Fruit fly (Drosophila melanogaster) whole organism, embryonic: ENCODE measurements around the gene Sk1.
A peak's percentile ranks its signal among the peaks of the same experiment; 100 is the strongest.

ENCODE experiments used
- Adf1 ChIP-seq: fragments of 200-800 bp; sonication (Bioruptor generic); IDR thresholded peaks from 2 replicates; pipeline ENCODE4 v1.3.6; 2022; ENCODE audit warnings: missing biosample characterization, missing genetic modification characterization
- Atf-2 ChIP-seq: fragments of 200-800 bp; sonication (Bioruptor generic); optimal IDR thresholded peaks from 2 replicates; lab custom pipeline; 2016; ENCODE audit warnings: missing biosample characterization, missing genetic modification characterization
- Atf3 ChIP-seq: fragments of 200-800 bp; sonication (Bioruptor generic); optimal IDR thresholded peaks from 3 replicates; lab custom pipeline; 2016; ENCODE audit warnings: missing biosample characterization, missing genetic modification characterization
- BEAF-32 ChIP-seq: fragments of 200-800 bp; sonication (Bioruptor generic); optimal IDR thresholded peaks from 3 replicates; lab custom pipeline; 2017; ENCODE audit warnings: missing biosample characterization, missing genetic modification characterization, mild to moderate bottlenecking, moderate library complexity, missing genetic modification reagents
- CG10147 ChIP-seq: fragments of 200-800 bp; sonication (Bioruptor generic); optimal IDR thresholded peaks from 2 replicates; lab custom pipeline; 2019; ENCODE audit warnings: missing biosample characterization, mild to moderate bottlenecking, missing genetic modification characterization, moderate library complexity
- CG1024 ChIP-seq: fragments of 200-800 bp; sonication (Bioruptor generic); IDR thresholded peaks from 2 replicates; pipeline ENCODE4 v1.3.6; 2022; ENCODE audit warnings: missing biosample characterization, missing genetic modification characterization
- CG10565 ChIP-seq: fragments of 200-800 bp; sonication (Bioruptor generic); optimal IDR thresholded peaks from 3 replicates; lab custom pipeline; 2016; ENCODE audit warnings: missing biosample characterization, mild to moderate bottlenecking, missing genetic modification characterization
- CG11695 ChIP-seq: fragments of 200-800 bp; sonication (Bioruptor generic); IDR thresholded peaks from 3 replicates; pipeline ENCODE4 v1.3.6; 2022; ENCODE audit warnings: missing biosample characterization, missing genetic modification characterization
- CG14014 ChIP-seq: fragments of 200-800 bp; sonication (Bioruptor generic); IDR thresholded peaks from 2 replicates; pipeline ENCODE4 v1.3.6; 2022; ENCODE audit warnings: missing biosample characterization, missing genetic modification characterization
- CG1602 ChIP-seq: fragments of 200-800 bp; sonication (Bioruptor generic); optimal IDR thresholded peaks from 3 replicates; lab custom pipeline; 2016; ENCODE audit warnings: missing biosample characterization, missing genetic modification characterization
- CG18764 ChIP-seq: fragments of 200-800 bp; sonication (Bioruptor generic); optimal IDR thresholded peaks from 3 replicates; lab custom pipeline; 2016; ENCODE audit warnings: missing biosample characterization, missing genetic modification characterization
- CG32532 ChIP-seq: fragments of 200-800 bp; sonication (Bioruptor generic); IDR thresholded peaks from 2 replicates; pipeline ENCODE4 v1.3.6; 2022; ENCODE audit warnings: missing biosample characterization, missing genetic modification characterization
- CG33213 ChIP-seq: fragments of 200-800 bp; sonication (Bioruptor generic); optimal IDR thresholded peaks from 3 replicates; lab custom pipeline; 2016; ENCODE audit warnings: missing biosample characterization, missing genetic modification characterization
- CG3407 ChIP-seq: fragments of 200-800 bp; sonication (Bioruptor generic); optimal IDR thresholded peaks from 2 replicates; lab custom pipeline; 2018; ENCODE audit warnings: missing biosample characterization, mild to moderate bottlenecking, missing genetic modification characterization
- CG6175 ChIP-seq: fragments of 200-800 bp; sonication (Bioruptor generic); IDR thresholded peaks from 3 replicates; pipeline ENCODE4 v1.3.6; 2022; ENCODE audit warnings: missing biosample characterization, missing genetic modification characterization
- CG6683 ChIP-seq: fragments of 200-800 bp; sonication (Bioruptor generic); optimal IDR thresholded peaks from 2 replicates; lab custom pipeline; 2017; ENCODE audit warnings: missing biosample characterization, mild to moderate bottlenecking, missing genetic modification characterization, missing genetic modification reagents
- CG6854 ChIP-seq: fragments of 200-800 bp; sonication (Bioruptor generic); optimal IDR thresholded peaks from 3 replicates; lab custom pipeline; 2017; ENCODE audit warnings: missing biosample characterization, mild to moderate bottlenecking, missing genetic modification characterization
- CG7357 ChIP-seq: fragments of 200-800 bp; sonication (Bioruptor generic); IDR thresholded peaks from 3 replicates; pipeline ENCODE4 v1.3.6; 2022; ENCODE audit warnings: missing biosample characterization, missing genetic modification characterization
- CG9817 ChIP-seq: fragments of 200-800 bp; sonication (Bioruptor generic); optimal IDR thresholded peaks from 2 replicates; lab custom pipeline; 2018; ENCODE audit warnings: missing biosample characterization, mild to moderate bottlenecking, missing genetic modification characterization, moderate library complexity
- CHES-1-like ChIP-seq: fragments of 200-800 bp; sonication (Bioruptor generic); optimal IDR thresholded peaks from 2 replicates; lab custom pipeline; 2016; ENCODE audit warnings: missing biosample characterization, missing genetic modification characterization
- Doc3 ChIP-seq: fragments of 200-800 bp; sonication (Bioruptor generic); IDR thresholded peaks from 3 replicates; pipeline ENCODE4 v1.3.6; 2022; ENCODE audit warnings: missing biosample characterization, missing genetic modification characterization; ENCODE audit not compliant: partially characterized antibody
- Eip74EF ChIP-seq, 2 experiments: fragments of 200-800 bp in 1 of 2; fragments of >200 bp in 1 of 2; sonication (Bioruptor generic) in 1 of 2; optimal IDR thresholded peaks; 2 replicates each; lab custom pipeline; 2017 to 2019; ENCODE audit warnings: missing biosample characterization in 2 of 2, missing genetic modification characterization in 2 of 2, mild to moderate bottlenecking in 1 of 2, moderate library complexity in 1 of 2
- Hr39 ChIP-seq: fragments of >200 bp; optimal IDR thresholded peaks from 2 replicates; lab custom pipeline; 2017
- Poxn ChIP-seq: fragments of 200-800 bp; sonication (Bioruptor generic); IDR thresholded peaks from 2 replicates; pipeline ENCODE4 v1.3.6; 2022; ENCODE audit warnings: missing biosample characterization, missing genetic modification characterization
- Rx ChIP-seq: fragments of 200-800 bp; sonication (Bioruptor generic); IDR thresholded peaks from 2 replicates; pipeline ENCODE4 v1.3.6; 2022; ENCODE audit warnings: missing biosample characterization, missing genetic modification characterization
- Scr ChIP-seq: fragments of 200-800 bp; sonication (Bioruptor generic); IDR thresholded peaks from 2 replicates; pipeline ENCODE4 v1.3.6; 2022; ENCODE audit warnings: missing biosample characterization, missing genetic modification characterization; ENCODE audit not compliant: partially characterized antibody
- Six4 ChIP-seq: fragments of 200-800 bp; sonication (Bioruptor generic); optimal IDR thresholded peaks from 2 replicates; lab custom pipeline; 2016; ENCODE audit warnings: missing biosample characterization, missing genetic modification characterization
- Tbp ChIP-seq: fragments of >200 bp; optimal IDR thresholded peaks from 2 replicates; lab custom pipeline; 2018; ENCODE audit warnings: missing biosample characterization, missing genetic modification characterization
- ato ChIP-seq: fragments of 200-800 bp; sonication (Bioruptor generic); IDR thresholded peaks from 2 replicates; pipeline ENCODE4 v1.3.6; 2022; ENCODE audit warnings: missing biosample characterization, missing genetic modification characterization; ENCODE audit not compliant: partially characterized antibody
- cg ChIP-seq: fragments of 200-800 bp; sonication (Bioruptor generic); optimal IDR thresholded peaks from 3 replicates; lab custom pipeline; 2019; ENCODE audit warnings: missing biosample characterization, mild to moderate bottlenecking, missing genetic modification characterization, moderate library complexity
- chn ChIP-seq: fragments of 200-800 bp; sonication (Bioruptor generic); optimal IDR thresholded peaks from 2 replicates; lab custom pipeline; 2016; ENCODE audit warnings: missing biosample characterization, missing genetic modification characterization
- dimm ChIP-seq: fragments of 200-800 bp; sonication (Bioruptor generic); IDR thresholded peaks from 2 replicates; pipeline ENCODE4 v1.3.6; 2022; ENCODE audit warnings: missing biosample characterization, missing genetic modification characterization
- esg ChIP-seq: fragments of 200-800 bp; sonication (Bioruptor generic); conservative IDR thresholded peaks from 2 replicates; pipeline ENCODE4 v1.3.6; 2022; ENCODE audit warnings: missing biosample characterization, missing genetic modification characterization
- fd102C ChIP-seq: fragments of 200-800 bp; sonication (Bioruptor generic); optimal IDR thresholded peaks from 2 replicates; lab custom pipeline; 2018; ENCODE audit warnings: missing biosample characterization, mild to moderate bottlenecking, missing genetic modification characterization, moderate library complexity
- gem ChIP-seq: fragments of 200-800 bp; sonication (Bioruptor generic); optimal IDR thresholded peaks from 2 replicates; lab custom pipeline; 2019; ENCODE audit warnings: missing biosample characterization, mild to moderate bottlenecking, missing genetic modification characterization, moderate library complexity
- hkb ChIP-seq, 2 experiments: fragments of 200-800 bp in 1 of 2; fragments of >200 bp in 1 of 2; sonication (Bioruptor generic) in 1 of 2; IDR thresholded peaks in 1 of 2; optimal IDR thresholded peaks in 1 of 2; 2 replicates each; pipeline versions ENCODE4 v1.3.6 to Lab custom; 2017 to 2022; ENCODE audit warnings: missing biosample characterization in 1 of 2, missing genetic modification characterization in 1 of 2
- hth ChIP-seq: fragments of >200 bp; optimal IDR thresholded peaks from 2 replicates; lab custom pipeline; 2017; ENCODE audit warnings: inconsistent platforms
- inv ChIP-seq: fragments of 200-800 bp; sonication (Bioruptor generic); IDR thresholded peaks from 2 replicates; pipeline ENCODE4 v1.3.6; 2022; ENCODE audit warnings: missing biosample characterization, missing genetic modification characterization; ENCODE audit not compliant: partially characterized antibody
- lbe ChIP-seq: fragments of 200-800 bp; sonication (Bioruptor generic); optimal IDR thresholded peaks from 2 replicates; lab custom pipeline; 2016; ENCODE audit warnings: missing biosample characterization, mild to moderate bottlenecking, missing genetic modification characterization
- org-1 ChIP-seq: fragments of 200-800 bp; sonication (Bioruptor generic); optimal IDR thresholded peaks from 2 replicates; lab custom pipeline; 2017; ENCODE audit warnings: missing biosample characterization, missing genetic modification characterization
- otp ChIP-seq: fragments of 200-800 bp; sonication (Bioruptor generic); IDR thresholded peaks from 3 replicates; pipeline ENCODE4, ENCODE4 v1.3.6; 2022; ENCODE audit warnings: missing biosample characterization, missing genetic modification characterization
- pan ChIP-seq, 4 experiments: fragments of >200 bp in 3 of 4; fragments of 200-800 bp in 1 of 4; sonication (Bioruptor generic) in 1 of 4; optimal IDR thresholded peaks in 3 of 4; IDR thresholded peaks in 1 of 4; 2 replicates each; pipeline versions ENCODE4 v1.3.6 to Lab custom; 2017 to 2022; ENCODE audit warnings: missing biosample characterization in 2 of 4, missing genetic modification characterization in 2 of 4, mixed read lengths in 1 of 4
- pnt ChIP-seq: fragments of 200-800 bp; sonication (Bioruptor generic); optimal IDR thresholded peaks from 3 replicates; lab custom pipeline; 2016; ENCODE audit warnings: missing biosample characterization, missing genetic modification characterization
- row ChIP-seq: fragments of 200-800 bp; sonication (Bioruptor generic); IDR thresholded peaks from 3 replicates; pipeline ENCODE4 v1.3.6; 2022; ENCODE audit warnings: missing biosample characterization, missing genetic modification characterization
- slbo ChIP-seq: fragments of 200-800 bp; sonication (Bioruptor generic); IDR thresholded peaks from 2 replicates; pipeline ENCODE4 v1.3.6; 2022; ENCODE audit warnings: missing biosample characterization, missing genetic modification characterization
- sug ChIP-seq: fragments of 200-800 bp; optimal IDR thresholded peaks from 2 replicates; lab custom pipeline; 2019; ENCODE audit warnings: missing biosample characterization, mild to moderate bottlenecking, missing genetic modification characterization, moderate library complexity
- wdn ChIP-seq: fragments of 200-800 bp; sonication (Bioruptor generic); IDR thresholded peaks from 2 replicates; pipeline ENCODE4 v1.3.6; 2022; ENCODE audit warnings: missing biosample characterization, missing genetic modification characterization
- wor ChIP-seq: fragments of 200-800 bp; sonication (Bioruptor generic); IDR thresholded peaks from 2 replicates; pipeline ENCODE4 v1.3.6; 2022; ENCODE audit warnings: missing biosample characterization, missing genetic modification characterization
- zf30C ChIP-seq: fragments of 200-800 bp; sonication (Bioruptor generic); optimal IDR thresholded peaks from 3 replicates; lab custom pipeline; 2018; ENCODE audit warnings: missing biosample characterization, mild to moderate bottlenecking, missing genetic modification characterization

Gene Sk1

dm6 chrX:11446792-11447405 is 4.6 kb downstream of the Sk1 start (continued):
- TF ChIP-seq CG1602 (GFP tag; lab: Kevin White, UChicago) (peak; percentile 31), CG1024 (GFP tag; lab: Robert Waterston, UW) (0 out of 2 replicates have a peak, but pooled peaks have one; percentile 40), CG14014 (peak; percentile 85), CG32532 (GFP tag; lab: Robert Waterston, UW) (peak; percentile 92), inv (no peak), CG7357 (GFP tag; lab: Robert Waterston, UW) (peak; percentile 62; the same call in 2 of the 3 replicates), CG6854 (GFP tag; lab: Kevin White, UChicago) (peak; percentile 74), fd102C (GFP tag; lab: Kevin White, UChicago) (no peak), Poxn (peak; percentile 80), esg (peak; percentile 77), Hr39 (lab: Kevin White, UChicago) (no peak), wdn (GFP tag; lab: Robert Waterston, UW) (peak; percentile 86), ato (GFP tag; lab: Robert Waterston, UW) (no peak), lbe (GFP tag; lab: Kevin White, UChicago) (peak; percentile 47), Six4 (GFP tag; lab: Kevin White, UChicago) (peak; percentile 43), hth (lab: Kevin White, UChicago) (no peak), cg (GFP tag; lab: Kevin White, UChicago) (peak; percentile 80), gem (peak; percentile 79), CG3407 (GFP tag; lab: Kevin White, UChicago) (no peak), Atf3 (GFP tag; lab: Kevin White, UChicago) (peak; percentile 15), Adf1 (GFP tag; lab: Robert Waterston, UW) (peak; percentile 57), slbo (peak; percentile 96), CHES-1-like (GFP tag; lab: Kevin White, UChicago) (peak; percentile 79), row (GFP tag; lab: Robert Waterston, UW) (peak; percentile 89), Doc3 (GFP tag; lab: Robert Waterston, UW) (no peak), dimm (GFP tag; lab: Robert Waterston, UW) (no peak), Atf-2 (GFP tag; lab: Kevin White, UChicago) (peak; percentile 57), Tbp (GFP tag; lab: Kevin White, UChicago) (no peak), Scr (GFP tag; lab: Robert Waterston, UW) (no peak), hkb (optimal IDR thresholded peaks at IDR 0.05; lab: Kevin White, UChicago) (no peak), hkb (GFP tag; IDR thresholded peaks at IDR 0.05; lab: Robert Waterston, UW) (peak; percentile 50; the same call in 1 of the 2 replicates), CG11695 (GFP tag; lab: Robert Waterston, UW) (peak; percentile 73; the same call in 2 of the 3 replicates), chn (GFP tag; lab: Kevin White, UChicago) (peak; percentile 47), Rx (GFP tag; lab: Robert Waterston, UW) (peak; percentile 62), BEAF-32 (GFP tag; lab: Kevin White, UChicago) (no peak), pnt (peak; percentile 4), zf30C (GFP tag; lab: Kevin White, UChicago) (no peak), CG6683 (GFP tag; lab: Kevin White, UChicago) (peak; percentile 54), CG6175 (peak; percentile 79), org-1 (GFP tag; lab: Kevin White, UChicago) (peak; percentile 71), CG33213 (GFP tag; lab: Kevin White, UChicago) (peak; percentile 50), wor (GFP tag; lab: Robert Waterston, UW) (no peak), Eip74EF (GFP tag; optimal IDR thresholded peaks at IDR 0.05; lab: Kevin White, UChicago) (peak in 1 of 2 experiments; percentile 17), sug (tag; lab: Kevin White, UChicago) (peak; percentile 75), otp (0 out of 3 replicates have a peak, but pooled peaks have one; percentile 46), CG10565 (no peak), CG9817 (tag; lab: Kevin White, UChicago) (peak; percentile 86), CG10147 (GFP tag; lab: Kevin White, UChicago) (peak; percentile 69), CG18764 (GFP tag; lab: Kevin White, UChicago) (peak; percentile 6), pan (optimal IDR thresholded peaks at IDR 0.05; lab: Kevin White, UChicago) (no peak), pan (GFP tag; optimal IDR thresholded peaks at IDR 0.05 in 1 of 2, IDR thresholded peaks at IDR 0.05 in 1 of 2) (peak in 1 of 2 experiments; percentile 86)
